Worm (Caenorhabditis elegans) whole organism, young adult: ENCODE results near the gene hpo-9.

Source experiments
- C06A6.2 ChIP-seq: fragments of 200-800 bp; sonication (Bioruptor generic); conservative IDR thresholded peaks from 2 replicates; pipeline ENCODE4 v1.3.6; 2022; ENCODE audit warnings: missing genetic modification characterization, missing compliant biosample characterization
- C17E4.6 ChIP-seq: fragments of 200-800 bp; sonication (Bioruptor generic); IDR thresholded peaks from 2 replicates; pipeline ENCODE4 v1.3.6; 2022; ENCODE audit warnings: missing genetic modification reagents, missing genetic modification characterization, missing compliant biosample characterization
- D2030.7 ChIP-seq: fragments of 200-800 bp; sonication (Bioruptor generic); IDR thresholded peaks from 2 replicates; pipeline ENCODE4 v1.3.6; 2022; ENCODE audit warnings: missing genetic modification reagents, missing genetic modification characterization, missing compliant biosample characterization
- F39B2.1 ChIP-seq: fragments of 200-800 bp; sonication (Bioruptor generic); IDR thresholded peaks from 2 replicates; pipeline ENCODE4 v1.3.6; 2022; ENCODE audit warnings: missing genetic modification reagents, missing genetic modification characterization, missing compliant biosample characterization
- F49E8.2 ChIP-seq: sonication (generic microtip); optimal IDR thresholded peaks from 3 replicates; lab custom pipeline; 2017; ENCODE audit warnings: missing genetic modification characterization, mild to moderate bottlenecking, missing compliant biosample characterization, antibody characterized with exemption, moderate library complexity; ENCODE audit not compliant: insufficient read depth
- F57C9.4 ChIP-seq: sonication (generic microtip); optimal IDR thresholded peaks from 2 replicates; lab custom pipeline; 2017; ENCODE audit warnings: mild to moderate bottlenecking, missing genetic modification characterization, missing compliant biosample characterization
- K11D2.4 ChIP-seq: fragments of 200-800 bp; sonication (Bioruptor generic); IDR thresholded peaks from 2 replicates; pipeline ENCODE4 v1.3.6; 2022; ENCODE audit warnings: missing genetic modification reagents, missing genetic modification characterization, missing compliant biosample characterization
- Y56A3A.18 ChIP-seq: fragments of 200-800 bp; sonication (Bioruptor generic); IDR thresholded peaks from 2 replicates; pipeline ENCODE4 v1.3.6; 2022; ENCODE audit warnings: missing genetic modification reagents, missing genetic modification characterization, missing compliant biosample characterization
- ama-1 ChIP-seq, 3 experiments: fragments of 150-350 bp in 1 of 3; sonication (generic microtip) in 2 of 3; optimal IDR thresholded peaks; 2 replicates each; lab custom pipeline; 2014 to 2018; ENCODE audit warnings: missing biosample characterization in 2 of 3, missing genetic modification characterization in 2 of 3, missing genetic modification reagents in 2 of 3
- atf-7 ChIP-seq: sonication (generic microtip); optimal IDR thresholded peaks from 2 replicates; lab custom pipeline; 2017; ENCODE audit warnings: mild to moderate bottlenecking, missing genetic modification characterization, missing compliant biosample characterization
- athp-1 ChIP-seq: sonication (generic microtip); optimal IDR thresholded peaks from 2 replicates; lab custom pipeline; 2017; ENCODE audit warnings: mild to moderate bottlenecking, missing genetic modification characterization, missing compliant biosample characterization
- cebp-1 ChIP-seq, 2 experiments: fragments of 200-800 bp in 1 of 2; sonication (Bioruptor generic) in 1 of 2; sonication (generic microtip) in 1 of 2; IDR thresholded peaks in 1 of 2; optimal IDR thresholded peaks in 1 of 2; 2 replicates each; pipeline versions ENCODE4 v1.3.6 to Lab custom; 2017 to 2022; ENCODE audit warnings: missing compliant biosample characterization in 2 of 2, missing genetic modification characterization in 2 of 2, mild to moderate bottlenecking in 1 of 2, missing genetic modification reagents in 1 of 2, moderate library complexity in 1 of 2
- ceh-100 ChIP-seq: fragments of 200-800 bp; sonication (Bioruptor generic); IDR thresholded peaks from 2 replicates; pipeline ENCODE4 v1.3.6; 2022; ENCODE audit warnings: missing genetic modification reagents, missing genetic modification characterization, missing compliant biosample characterization
- efl-1 ChIP-seq: fragments of 150-350 bp; optimal IDR thresholded peaks from 2 replicates; lab custom pipeline; 2014; ENCODE audit warnings: missing biosample characterization, missing genetic modification reagents, missing genetic modification characterization
- ekl-4 ChIP-seq: fragments of 200-800 bp; sonication (Bioruptor generic); IDR thresholded peaks from 2 replicates; pipeline ENCODE4 v1.3.6; 2022; ENCODE audit warnings: missing genetic modification reagents, missing genetic modification characterization, missing compliant biosample characterization
- hmg-1.2 ChIP-seq: fragments of 200-800 bp; sonication (Bioruptor generic); IDR thresholded peaks from 2 replicates; pipeline ENCODE4 v1.3.6; 2022; ENCODE audit warnings: missing genetic modification reagents, missing genetic modification characterization, missing compliant biosample characterization
- hmg-20 ChIP-seq: fragments of 200-800 bp; sonication (Bioruptor generic); IDR thresholded peaks from 2 replicates; pipeline ENCODE4 v1.3.6; 2022; ENCODE audit warnings: missing genetic modification reagents, missing genetic modification characterization, missing compliant biosample characterization
- hsf-1 ChIP-seq: fragments of 200-800 bp; sonication (Bioruptor generic); IDR thresholded peaks from 2 replicates; pipeline ENCODE4 v1.3.6; 2022; ENCODE audit warnings: missing genetic modification reagents, missing genetic modification characterization, missing compliant biosample characterization
- let-526 ChIP-seq: fragments of 200-800 bp; sonication (Bioruptor generic); IDR thresholded peaks from 2 replicates; pipeline ENCODE4 v1.3.6; 2022; ENCODE audit warnings: missing genetic modification reagents, missing genetic modification characterization, missing compliant biosample characterization
- lin-26 ChIP-seq: fragments of 200-800 bp; sonication (Bioruptor generic); IDR thresholded peaks from 2 replicates; pipeline ENCODE4 v1.3.6; 2022; ENCODE audit warnings: missing genetic modification reagents, missing genetic modification characterization, missing compliant biosample characterization
- lin-35 ChIP-seq, 3 experiments: fragments of 150-350 bp in 2 of 3; sonication (generic microtip) in 1 of 3; optimal IDR thresholded peaks; 2 replicates each; lab custom pipeline; 2014 to 2018; ENCODE audit warnings: missing biosample characterization in 3 of 3, missing genetic modification characterization in 3 of 3, missing genetic modification reagents in 3 of 3
- lin-54 ChIP-seq: fragments of 200-800 bp; sonication (Bioruptor generic); optimal IDR thresholded peaks from 2 replicates; lab custom pipeline; 2018; ENCODE audit warnings: mild to moderate bottlenecking, missing genetic modification characterization, missing compliant biosample characterization
- lir-1 ChIP-seq: fragments of 200-800 bp; sonication (Bioruptor generic); conservative IDR thresholded peaks from 2 replicates; pipeline ENCODE4 v1.3.6; 2022; ENCODE audit warnings: missing genetic modification reagents, missing genetic modification characterization, missing compliant biosample characterization
- lsy-27 ChIP-seq: sonication (generic microtip); optimal IDR thresholded peaks from 2 replicates; lab custom pipeline; 2017; ENCODE audit warnings: missing genetic modification characterization, mild to moderate bottlenecking, missing compliant biosample characterization, antibody characterized with exemption, missing genotype, borderline replicate concordance; ENCODE audit not compliant: insufficient read depth
- madf-3 ChIP-seq: fragments of 200-800 bp; sonication (Bioruptor generic); IDR thresholded peaks from 2 replicates; pipeline ENCODE4 v1.3.6; 2022; ENCODE audit warnings: missing genetic modification reagents, missing genetic modification characterization, missing compliant biosample characterization
- madf-6 ChIP-seq: fragments of 200-800 bp; sonication (Bioruptor generic); IDR thresholded peaks from 2 replicates; pipeline ENCODE4 v1.3.6; 2022; ENCODE audit warnings: missing genetic modification reagents, missing genetic modification characterization, missing compliant biosample characterization
- madf-8 ChIP-seq: fragments of 200-800 bp; sonication (Bioruptor generic); conservative IDR thresholded peaks from 2 replicates; pipeline ENCODE4 v1.3.6; 2022; ENCODE audit warnings: missing genetic modification reagents, missing genetic modification characterization, missing compliant biosample characterization
- mel-28 ChIP-seq: sonication (generic microtip); optimal IDR thresholded peaks from 2 replicates; lab custom pipeline; 2016; ENCODE audit warnings: borderline replicate concordance, mild to moderate bottlenecking, missing genetic modification characterization, missing compliant biosample characterization
- nfyb-1 ChIP-seq: fragments of 200-800 bp; sonication (Bioruptor generic); IDR thresholded peaks from 2 replicates; pipeline ENCODE4 v1.3.6; 2022; ENCODE audit warnings: missing genetic modification reagents, missing genetic modification characterization, missing compliant biosample characterization
- nhr-179 ChIP-seq: sonication (generic microtip); optimal IDR thresholded peaks from 2 replicates; lab custom pipeline; 2016; ENCODE audit warnings: mild to moderate bottlenecking, missing genetic modification characterization, missing compliant biosample characterization
- nhr-80 ChIP-seq: sonication (generic microtip); optimal IDR thresholded peaks from 2 replicates; lab custom pipeline; 2016; ENCODE audit warnings: missing genetic modification characterization, missing compliant biosample characterization
- pha-4 ChIP-seq: fragments of 150-350 bp; sonication (generic microtip); optimal IDR thresholded peaks from 2 replicates; lab custom pipeline; 2014; ENCODE audit warnings: missing biosample characterization, missing genetic modification reagents, missing genetic modification characterization
- repo-1 ChIP-seq: sonication (generic microtip); optimal IDR thresholded peaks from 2 replicates; lab custom pipeline; 2017; ENCODE audit warnings: mild to moderate bottlenecking, missing genetic modification characterization, missing compliant biosample characterization
- snpc-1.1 ChIP-seq: sonication (generic microtip); optimal IDR thresholded peaks from 2 replicates; lab custom pipeline; 2017; ENCODE audit warnings: missing genetic modification characterization, mild to moderate bottlenecking, missing compliant biosample characterization, antibody characterized with exemption, moderate library complexity, missing genotype, missing genetic modification reagents; ENCODE audit not compliant: insufficient read depth
- snpc-3.4 ChIP-seq: sonication (generic microtip); optimal IDR thresholded peaks from 2 replicates; lab custom pipeline; 2017; ENCODE audit warnings: missing genetic modification characterization, mild to moderate bottlenecking, missing compliant biosample characterization, antibody characterized with exemption, moderate library complexity, missing genotype, missing genetic modification reagents
- sptf-2 ChIP-seq: fragments of 200-800 bp; sonication (Bioruptor generic); optimal IDR thresholded peaks from 2 replicates; lab custom pipeline; 2018; ENCODE audit warnings: mild to moderate bottlenecking, missing genetic modification characterization, missing compliant biosample characterization
- unc-62 ChIP-seq: fragments of 150-350 bp; optimal IDR thresholded peaks from 2 replicates; lab custom pipeline; 2014; ENCODE audit warnings: missing biosample characterization, missing genetic modification reagents, missing genetic modification characterization
- zfh-2 ChIP-seq: fragments of 200-800 bp; sonication (Bioruptor generic); conservative IDR thresholded peaks from 2 replicates; pipeline ENCODE4 v1.3.6; 2022; ENCODE audit warnings: missing genetic modification reagents, missing genetic modification characterization, missing compliant biosample characterization
- zim-3 ChIP-seq: sonication (generic microtip); optimal IDR thresholded peaks from 2 replicates; lab custom pipeline; 2017; ENCODE audit warnings: mild to moderate bottlenecking, missing genetic modification characterization, moderate library complexity, missing compliant biosample characterization
- ztf-3 ChIP-seq: fragments of 200-800 bp; sonication (Bioruptor generic); optimal IDR thresholded peaks from 2 replicates; lab custom pipeline; 2018; ENCODE audit warnings: mild to moderate bottlenecking, missing genetic modification characterization, missing compliant biosample characterization

Gene hpo-9

DNA sequence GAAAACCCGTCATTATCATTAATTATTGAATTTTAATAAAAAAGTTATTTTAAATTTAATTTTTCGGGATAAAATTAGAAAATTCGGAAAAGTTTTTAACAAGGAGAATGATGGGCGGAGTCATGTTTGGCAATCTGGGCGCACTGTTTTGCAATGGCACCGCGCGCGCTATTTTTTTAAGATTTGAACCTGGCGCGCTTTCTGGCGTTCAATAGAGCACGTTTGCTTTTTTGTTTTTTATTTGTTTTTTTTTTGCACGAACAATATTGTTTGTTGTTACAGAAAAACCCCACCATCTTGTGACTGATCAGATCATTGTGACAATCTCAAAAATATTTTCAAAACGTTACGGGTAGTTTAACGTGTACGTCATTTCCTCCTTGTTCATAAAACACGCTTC lies 203 bp upstream of the hpo-9 start, which contains the start of gene hyls-1 (continued):
- peak; percentile 55; the same call in 1 of the 2 replicates for TF ChIP-seq K11D2.4
- TF ChIP-seq snpc-3.4 (tag; lab: Kevin White, UChicago), result peak; percentile 34
- TF ChIP-seq lir-1 (GFP tag; lab: Robert Waterston, UW), result no peak; the same call in 1 of the 2 replicates
- TF ChIP-seq hmg-1.2 (GFP tag; lab: Robert Waterston, UW), result peak; percentile 61
- TF ChIP-seq C06A6.2 (GFP tag; lab: Robert Waterston, UW), result peak; percentile 81
- no peak for TF ChIP-seq unc-62
- no peak for TF ChIP-seq lin-26 (GFP tag; lab: Robert Waterston, UW)
- peak; percentile 63 for TF ChIP-seq ekl-4 (GFP tag; lab: Robert Waterston, UW)
- TF ChIP-seq pha-4, result peak; percentile 74
- TF ChIP-seq ztf-3 (GFP tag; lab: Kevin White, UChicago), result no peak
- TF ChIP-seq athp-1 (tag; lab: Kevin White, UChicago), result no peak
- peak; percentile 88 for TF ChIP-seq madf-6 (GFP tag; lab: Robert Waterston, UW)
- TF ChIP-seq F49E8.2 (tag; lab: Kevin White, UChicago), result no peak
- TF ChIP-seq zim-3 (tag; lab: Kevin White, UChicago), result no peak
- no peak for TF ChIP-seq Y56A3A.18 (GFP tag; lab: Robert Waterston, UW)
- peak; percentile 64 for TF ChIP-seq madf-8
- TF ChIP-seq mel-28 (tag; lab: Kevin White, UChicago), result peak; percentile 5
- peak; percentile 93 for TF ChIP-seq efl-1
- no peak for TF ChIP-seq cebp-1 (GFP tag; IDR thresholded peaks at IDR 0.05; lab: Robert Waterston, UW)
- peak; percentile 71 for TF ChIP-seq cebp-1 (tag; optimal IDR thresholded peaks at IDR 0.05; lab: Kevin White, UChicago)
- no peak for TF ChIP-seq snpc-1.1
- TF ChIP-seq F39B2.1 (GFP tag; lab: Robert Waterston, UW), result peak; percentile 20; the same call in 1 of the 2 replicates
- peak; percentile 25; the same call in 1 of the 2 replicates for TF ChIP-seq hmg-20 (GFP tag; lab: Robert Waterston, UW)
- peak; percentile 97 for TF ChIP-seq lin-54 (GFP tag; lab: Kevin White, UChicago)
- TF ChIP-seq ama-1 (optimal IDR thresholded peaks at IDR 0.05; lab: Kevin White, UChicago), result no peak
- no peak for TF ChIP-seq ama-1 (GFP tag; optimal IDR thresholded peaks at IDR 0.05; lab: Kevin White, UChicago)
- no peak for TF ChIP-seq F57C9.4
- no peak for TF ChIP-seq nhr-179
- no peak for TF ChIP-seq sptf-2
- TF ChIP-seq nhr-80, result peak; percentile 19
- TF ChIP-seq hsf-1 (GFP tag; lab: Robert Waterston, UW), result peak; percentile 70
- peak in 1 of 3 experiments; percentile 91 for TF ChIP-seq lin-35 (GFP tag; optimal IDR thresholded peaks at IDR 0.05; lab: Kevin White, UChicago)
- peak; percentile 74 for TF ChIP-seq ceh-100 (GFP tag; lab: Robert Waterston, UW)
- no peak for TF ChIP-seq zfh-2 (GFP tag; lab: Robert Waterston, UW)
- peak; percentile 7 for TF ChIP-seq lsy-27
- no peak for TF ChIP-seq atf-7 (tag; lab: Kevin White, UChicago)
- TF ChIP-seq let-526 (GFP tag; lab: Robert Waterston, UW), result no peak
- peak; percentile 78 for TF ChIP-seq nfyb-1 (GFP tag; lab: Robert Waterston, UW)
- TF ChIP-seq repo-1 (tag; lab: Kevin White, UChicago), result no peak
- no peak for TF ChIP-seq C17E4.6
- TF ChIP-seq madf-3 (GFP tag; lab: Robert Waterston, UW), result peak; percentile 89; the same call in 1 of the 2 replicates
- peak; percentile 83 for TF ChIP-seq D2030.7
- TF ChIP-seq, all 124 proteins: peak for 50
